Worm (Caenorhabditis elegans): ENCODE data around the gene F42G2.5.

Gene F42G2.5

DNA sequence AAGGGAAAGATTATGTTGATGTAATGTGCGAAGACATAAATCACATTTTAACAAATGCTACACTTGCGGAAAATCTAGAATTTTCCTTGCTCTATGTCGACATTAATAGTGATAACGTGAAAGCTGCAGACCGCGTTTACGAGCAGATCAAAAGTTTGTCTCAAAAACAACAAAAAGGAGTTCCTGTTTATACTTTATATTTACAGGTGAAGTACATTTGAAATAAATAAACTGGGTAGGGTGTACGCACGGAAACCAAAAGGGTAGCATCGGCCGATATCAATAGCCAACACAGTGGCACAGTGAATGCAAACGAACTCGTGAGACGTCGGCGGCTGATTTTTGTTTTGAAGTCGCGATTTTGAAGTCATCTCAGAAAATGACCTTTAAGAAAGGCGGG lies 4.6 kb upstream of the F42G2.5 start:
- TF ChIP-seq him-1 (tag; optimal IDR thresholded peaks at IDR 0.05) (no peak), nfya-2 (GFP tag; IDR thresholded peaks at IDR 0.05) (no peak), atf-7 (tag; optimal IDR thresholded peaks at IDR 0.05) (no peak), egrh-3 (GFP tag; IDR thresholded peaks at IDR 0.05) (no peak), hlh-26 (GFP tag; conservative IDR thresholded peaks at IDR 0.05) (no peak), aptf-2 (GFP tag; conservative IDR thresholded peaks at IDR 0.05) (no peak), egl-44 (GFP tag; IDR thresholded peaks at IDR 0.05) (no peak), fkh-3 (tag; optimal IDR thresholded peaks at IDR 0.05) (no peak), hlh-12 (tag; optimal IDR thresholded peaks at IDR 0.05) (no peak), attf-5 (GFP tag; optimal IDR thresholded peaks at IDR 0.05) (no peak)

DNA sequence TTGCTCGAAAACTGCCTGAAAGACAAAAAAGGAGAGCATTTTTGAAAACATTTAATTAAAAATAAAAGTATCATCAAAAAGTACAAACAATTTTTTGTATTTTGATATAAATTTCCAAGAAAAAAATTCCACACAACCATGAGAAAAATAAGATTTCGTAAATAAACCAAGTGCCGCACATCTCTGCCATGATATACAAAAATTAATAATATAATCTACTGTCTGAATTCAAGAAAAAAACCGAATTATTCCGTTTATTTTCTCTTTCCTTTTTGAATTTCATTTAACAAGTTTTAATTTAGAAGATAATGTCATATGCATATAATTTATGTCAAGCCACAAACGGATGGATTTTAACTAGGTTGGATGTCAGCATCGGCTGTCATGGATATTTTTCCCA lies 4.1 kb upstream of the F42G2.5 start, which contains the start of gene F42G2.2:
Gene F42G2.2, plus strand, starts transcription at position 301 of the 400 bp plus-strand sequence.
- TF ChIP-seq dpl-1 (GFP tag; optimal IDR thresholded peaks at IDR 0.05) (no peak), lin-35 (GFP tag; optimal IDR thresholded peaks at IDR 0.05) (no peak), tlf-1 (GFP tag; optimal IDR thresholded peaks at IDR 0.05) (no peak), atf-7 (tag; optimal IDR thresholded peaks at IDR 0.05) (no peak), C17E4.6 (GFP tag; IDR thresholded peaks at IDR 0.05) (no peak), ets-4 (GFP tag; optimal IDR thresholded peaks at IDR 0.05) (no peak), Y53G8AR.9 (GFP tag; conservative IDR thresholded peaks at IDR 0.05) (no peak)

- TF ChIP-seq F23B12.7 (tag; optimal IDR thresholded peaks at IDR 0.05; ENCODE audit: insufficient read depth) (no peak), F39B2.1 (GFP tag; IDR thresholded peaks at IDR 0.05) (no peak), C17E4.6 (GFP tag; IDR thresholded peaks at IDR 0.05) (no peak), K11D2.4 (GFP tag; IDR thresholded peaks at IDR 0.05) (no peak), ekl-4 (GFP tag; IDR thresholded peaks at IDR 0.05) (no peak), ztf-6 (GFP tag; IDR thresholded peaks at IDR 0.05) (no peak), nhr-90 (tag; optimal IDR thresholded peaks at IDR 0.05) (no peak), sdz-38 (tag; optimal IDR thresholded peaks at IDR 0.05) (no peak), B0035.1 (tag; optimal IDR thresholded peaks at IDR 0.05) (no peak), nhr-179 (tag; optimal IDR thresholded peaks at IDR 0.05) (no peak), T26A5.8 (tag; optimal IDR thresholded peaks at IDR 0.05) (no peak), athp-1 (tag; optimal IDR thresholded peaks at IDR 0.05) (no peak), pbrm-1 (GFP tag; IDR thresholded peaks at IDR 0.05) (no peak)
These were observed 3.4 kb upstream of the F42G2.5 start for ce11 chrII:2421185-2421584.

DNA sequence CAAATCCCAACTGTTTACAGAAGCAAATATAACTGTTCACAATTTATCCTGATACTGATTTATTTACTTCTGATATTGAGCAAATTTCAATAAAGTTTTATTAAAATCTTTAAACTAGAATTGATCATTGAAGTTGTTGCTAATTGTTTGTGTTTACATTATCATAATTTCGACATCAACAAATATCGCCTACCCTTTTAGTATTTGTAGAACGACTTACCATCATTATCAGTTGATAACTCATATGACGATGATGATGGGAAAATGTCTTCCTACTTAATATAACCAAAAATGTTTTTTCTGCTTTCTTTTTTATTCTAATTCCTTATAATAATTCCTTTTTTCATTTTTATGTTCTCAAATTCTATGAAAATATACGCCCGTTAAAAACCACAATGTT lies 2.9 kb upstream of the F42G2.5 start:
- TF ChIP-seq let-607 (tag; optimal IDR thresholded peaks at IDR 0.05) (no peak), F52B5.7 (tag; optimal IDR thresholded peaks at IDR 0.05) (no peak), aptf-3 (GFP tag; IDR thresholded peaks at IDR 0.05) (no peak), sptf-2 (GFP tag; optimal IDR thresholded peaks at IDR 0.05) (no peak), B0035.1 (tag; optimal IDR thresholded peaks at IDR 0.05) (no peak), ztf-3 (GFP tag; optimal IDR thresholded peaks at IDR 0.05) (no peak), nhr-27 (tag; optimal IDR thresholded peaks at IDR 0.05) (no peak), Y56A3A.18 (GFP tag; IDR thresholded peaks at IDR 0.05) (no peak), egl-18 (GFP tag; IDR thresholded peaks at IDR 0.05) (no peak), ceh-58 (GFP tag; IDR thresholded peaks at IDR 0.05) (no peak), F57A8.1 (GFP tag; optimal IDR thresholded peaks at IDR 0.05) (no peak), dpl-1 (GFP tag; optimal IDR thresholded peaks at IDR 0.05) (no peak), akir-1 (GFP tag; optimal IDR thresholded peaks at IDR 0.05) (no peak), T07F8.4 (tag; optimal IDR thresholded peaks at IDR 0.05) (no peak), Y79H2A.3 (GFP tag; conservative IDR thresholded peaks at IDR 0.05) (no peak)
